Fruit fly (Drosophila melanogaster) whole organism, wandering third instar larva: ENCODE data around the gene Blimp-1.

ENCODE experiments used
- Abd-B ChIP-seq: fragments of >200 bp; optimal IDR thresholded peaks from 2 replicates; lab custom pipeline; 2017; ENCODE audit warnings: missing biosample characterization, missing genetic modification characterization
- CG9705 ChIP-seq: fragments of 200-800 bp; sonication (Bioruptor generic); optimal IDR thresholded peaks from 2 replicates; lab custom pipeline; 2018; ENCODE audit warnings: missing biosample characterization, mild to moderate bottlenecking, missing genetic modification characterization
- CrebA ChIP-seq: fragments of 200-800 bp; sonication (Bioruptor generic); optimal IDR thresholded peaks from 2 replicates; lab custom pipeline; 2016; ENCODE audit warnings: missing biosample characterization, mild to moderate bottlenecking, missing genetic modification characterization, borderline replicate concordance
- Dfd ChIP-seq: fragments of >200 bp; optimal IDR thresholded peaks from 2 replicates; lab custom pipeline; 2017; ENCODE audit warnings: missing biosample characterization, missing genetic modification characterization
- Dif ChIP-seq: fragments of 200-275, 200-300 bp; sonication (Bioruptor generic); optimal IDR thresholded peaks from 2 replicates; lab custom pipeline; 2018; ENCODE audit warnings: missing biosample characterization, missing genetic modification characterization; ENCODE audit not compliant: partially characterized antibody
- GATAd ChIP-seq: sonication (Bioruptor generic); optimal IDR thresholded peaks from 2 replicates; lab custom pipeline; 2016; ENCODE audit warnings: missing biosample characterization, missing genetic modification characterization
- HLH106 ChIP-seq: fragments of 200-800 bp; optimal IDR thresholded peaks from 3 replicates; lab custom pipeline; 2019; ENCODE audit warnings: missing biosample characterization, mild to moderate bottlenecking, missing genetic modification characterization, moderate library complexity
- Hnf4 ChIP-seq: fragments of 200-800 bp; sonication (Bioruptor generic); optimal IDR thresholded peaks from 2 replicates; lab custom pipeline; 2016; ENCODE audit warnings: missing biosample characterization, mild to moderate bottlenecking, missing genetic modification characterization
- Hr78 ChIP-seq: fragments of >200 bp; optimal IDR thresholded peaks from 2 replicates; lab custom pipeline; 2017; ENCODE audit warnings: missing biosample characterization, missing genetic modification characterization
- Myc ChIP-seq: fragments of >200 bp; optimal IDR thresholded peaks from 2 replicates; lab custom pipeline; 2017
- N ChIP-seq: fragments of >200 bp; optimal IDR thresholded peaks from 2 replicates; lab custom pipeline; 2018; ENCODE audit warnings: missing biosample characterization, missing external identifiers, missing genetic modification characterization
- Rel ChIP-seq, 2 experiments: fragments of 200-800 bp; sonication (Bioruptor generic) in 1 of 2; optimal IDR thresholded peaks; 2 replicates in 1 of 2; 3 replicates in 1 of 2; lab custom pipeline; 2016 to 2019; ENCODE audit warnings: mild to moderate bottlenecking in 2 of 2, missing biosample characterization in 2 of 2, missing genetic modification characterization in 2 of 2, moderate library complexity in 1 of 2
- Sp1 ChIP-seq: fragments of 200-800 bp; sonication (Bioruptor generic); optimal IDR thresholded peaks from 3 replicates; lab custom pipeline; 2019; ENCODE audit warnings: missing biosample characterization, mild to moderate bottlenecking, missing genetic modification characterization, moderate library complexity
- Vsx2 ChIP-seq: fragments of 200-300, 225-300 bp; sonication (Bioruptor generic); optimal IDR thresholded peaks from 2 replicates; lab custom pipeline; 2018; ENCODE audit warnings: missing biosample characterization, missing genetic modification characterization; ENCODE audit not compliant: partially characterized antibody
- br ChIP-seq: fragments of 200-800 bp; sonication (Bioruptor generic); optimal IDR thresholded peaks from 2 replicates; lab custom pipeline; 2016; ENCODE audit warnings: missing biosample characterization, missing genetic modification characterization
- brk ChIP-seq: fragments of 200-800 bp; sonication (Bioruptor generic); optimal IDR thresholded peaks from 2 replicates; lab custom pipeline; 2016; ENCODE audit warnings: missing biosample characterization, mild to moderate bottlenecking, missing genetic modification characterization
- dl ChIP-seq, 2 experiments: fragments of 175-275, 200-275 bp in 1 of 2; fragments of 200-275 bp in 1 of 2; sonication (Bioruptor generic); optimal IDR thresholded peaks; lab custom pipeline; 2018; ENCODE audit warnings: mild to moderate bottlenecking in 2 of 2, missing biosample characterization in 2 of 2, missing genetic modification characterization in 2 of 2, moderate library complexity in 2 of 2; ENCODE audit not compliant: partially characterized antibody in 2 of 2, insufficient read depth in 1 of 2
- dmrt93B ChIP-seq: fragments of 200-800 bp; sonication (Bioruptor generic); optimal IDR thresholded peaks from 2 replicates; lab custom pipeline; 2018; ENCODE audit warnings: missing biosample characterization, mild to moderate bottlenecking, missing genetic modification characterization
- dsf ChIP-seq: sonication (Bioruptor generic); optimal IDR thresholded peaks from 2 replicates; lab custom pipeline; 2016; ENCODE audit warnings: missing biosample characterization, missing genetic modification characterization, borderline replicate concordance
- ey ChIP-seq: fragments of 200-800 bp; sonication (Bioruptor generic); optimal IDR thresholded peaks from 2 replicates; lab custom pipeline; 2016; ENCODE audit warnings: missing biosample characterization, missing genetic modification characterization
- foxo ChIP-seq, 2 experiments: fragments of 200-800 bp; sonication (Bioruptor generic); optimal IDR thresholded peaks; 2 replicates in 1 of 2; 3 replicates in 1 of 2; lab custom pipeline; 2016 to 2017; ENCODE audit warnings: missing biosample characterization in 2 of 2, missing genetic modification characterization in 2 of 2
- fru ChIP-seq: fragments of 200-800 bp; sonication (Bioruptor generic); optimal IDR thresholded peaks from 3 replicates; lab custom pipeline; 2016; ENCODE audit warnings: missing biosample characterization, mild to moderate bottlenecking, missing genetic modification characterization
- h ChIP-seq: fragments of 200-800 bp; sonication (Bioruptor generic); optimal IDR thresholded peaks from 3 replicates; lab custom pipeline; 2016; ENCODE audit warnings: missing biosample characterization, mild to moderate bottlenecking, missing genetic modification characterization
- jim ChIP-seq: fragments of 175-275, 200-325 bp; sonication (Bioruptor generic); optimal IDR thresholded peaks from 2 replicates; lab custom pipeline; 2016; ENCODE audit warnings: missing biosample characterization, mild to moderate bottlenecking, missing genetic modification characterization
- lola ChIP-seq: fragments of >200 bp; optimal IDR thresholded peaks from 2 replicates; lab custom pipeline; 2017; ENCODE audit warnings: missing biosample characterization, missing genetic modification characterization
- pan ChIP-seq: fragments of >200 bp; optimal IDR thresholded peaks from 2 replicates; lab custom pipeline; 2017
- psq ChIP-seq: fragments of 200-800 bp; sonication (Bioruptor generic); optimal IDR thresholded peaks from 3 replicates; lab custom pipeline; 2017; ENCODE audit warnings: missing biosample characterization, mild to moderate bottlenecking, missing genetic modification characterization, moderate library complexity
- rgr ChIP-seq: fragments of 200-800 bp; sonication (Bioruptor generic); optimal IDR thresholded peaks from 3 replicates; lab custom pipeline; 2016; ENCODE audit warnings: missing biosample characterization, mild to moderate bottlenecking, missing genetic modification characterization
- sage ChIP-seq: fragments of 200-800 bp; sonication (Bioruptor generic); optimal IDR thresholded peaks from 2 replicates; lab custom pipeline; 2016; ENCODE audit warnings: missing biosample characterization, mild to moderate bottlenecking, missing genetic modification characterization
- sv ChIP-seq: fragments of 200-800 bp; sonication (Bioruptor generic); optimal IDR thresholded peaks from 3 replicates; lab custom pipeline; 2016; ENCODE audit warnings: missing biosample characterization, missing genetic modification characterization
- usp ChIP-seq: fragments of >200 bp; optimal IDR thresholded peaks from 2 replicates; lab custom pipeline; 2017; ENCODE audit warnings: missing biosample characterization, missing genetic modification characterization
- woc ChIP-seq: sonication (Bioruptor generic); optimal IDR thresholded peaks from 2 replicates; lab custom pipeline; 2016; ENCODE audit warnings: missing biosample characterization, mild to moderate bottlenecking, missing genetic modification characterization

Blimp-1 gene

DNA sequence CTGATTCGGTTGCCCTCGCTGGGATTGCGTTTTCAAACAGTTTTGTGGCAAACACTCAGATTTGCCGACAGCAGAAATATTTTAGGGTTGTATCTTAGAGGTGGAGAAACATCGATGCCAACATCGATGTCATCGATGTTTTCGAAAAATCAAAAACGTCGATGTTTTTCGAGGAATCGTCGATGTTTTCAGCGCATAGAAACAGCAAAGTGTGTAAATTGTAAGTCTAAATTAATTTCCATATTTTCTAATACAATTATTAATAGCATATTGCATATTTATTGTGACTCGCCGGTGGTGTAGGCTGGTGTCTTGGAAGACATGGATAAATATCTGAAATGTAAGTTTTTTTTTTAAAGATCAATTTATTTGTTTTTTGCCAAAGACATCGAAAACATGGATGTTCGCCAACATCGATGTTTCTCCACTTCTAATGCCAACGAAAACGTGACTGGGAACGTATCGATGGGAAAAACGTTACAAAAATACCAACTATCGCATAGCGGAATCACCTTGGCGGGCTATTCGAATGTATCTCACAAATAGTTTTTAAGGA is 26.8 kb upstream of the Blimp-1 start, which contains the start of gene TM9SF3:
TSS of gene TM9SF3 (minus strand) at position 120 of the 556 bp plus-strand sequence.
- no peak for TF ChIP-seq usp (GFP tag; lab: Kevin White, UChicago)
- TF ChIP-seq HLH106 (tag; lab: Kevin White, UChicago), result peak; percentile 17
- no peak for TF ChIP-seq rgr (GFP tag; lab: Kevin White, UChicago)
- peak; percentile 47 for TF ChIP-seq dsf (GFP tag; lab: Kevin White, UChicago)
- TF ChIP-seq psq (GFP tag; lab: Kevin White, UChicago), result peak; percentile 11
- TF ChIP-seq woc (GFP tag; lab: Kevin White, UChicago), result peak; percentile 56
- TF ChIP-seq Hr78 (GFP tag; lab: Kevin White, UChicago), result no peak
- no peak for TF ChIP-seq lola (GFP tag; lab: Kevin White, UChicago)
- no peak for TF ChIP-seq ey (GFP tag; lab: Kevin White, UChicago)
- TF ChIP-seq Rel (GFP tag; optimal IDR thresholded peaks at IDR 0.05; lab: Kevin White, UChicago), result no peak
- TF ChIP-seq Rel (tag; optimal IDR thresholded peaks at IDR 0.05; lab: Kevin White, UChicago), result no peak
- no peak for TF ChIP-seq brk (GFP tag; lab: Kevin White, UChicago)
- TF ChIP-seq sv, result no peak
- no peak for TF ChIP-seq h (GFP tag; lab: Kevin White, UChicago)
- no peak for TF ChIP-seq sage (GFP tag; lab: Kevin White, UChicago)
- TF ChIP-seq pan (lab: Kevin White, UChicago), result no peak
- no peak for TF ChIP-seq Dfd
- TF ChIP-seq fru (GFP tag; lab: Kevin White, UChicago), result peak; percentile 18
- TF ChIP-seq GATAd, result no peak
- TF ChIP-seq Abd-B, result no peak
- TF ChIP-seq br (GFP tag; lab: Kevin White, UChicago), result no peak
- TF ChIP-seq Hnf4 (GFP tag; lab: Kevin White, UChicago), result peak; percentile 20
- TF ChIP-seq foxo (GFP tag; optimal IDR thresholded peaks at IDR 0.05; lab: Kevin White, UChicago), result no peak

DNA sequence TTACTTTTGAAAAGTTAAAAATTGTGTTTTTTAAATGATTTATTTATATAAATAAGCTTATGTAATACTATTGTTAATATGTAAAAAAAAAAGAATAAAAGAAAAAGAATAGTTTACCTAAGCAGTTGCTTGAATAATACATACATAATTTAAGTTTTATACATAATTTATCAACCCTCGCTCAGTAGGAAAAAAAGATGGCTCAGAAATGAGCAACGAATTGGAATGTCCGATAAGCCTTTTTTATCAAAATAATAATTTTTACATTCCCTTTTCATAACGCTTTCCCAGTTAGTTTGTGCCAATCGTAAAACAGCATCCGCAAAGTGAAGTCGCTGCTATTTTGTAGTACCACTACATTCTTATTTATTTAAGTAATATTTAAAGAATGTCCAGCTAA is 26.3 kb upstream of the Blimp-1 start, which contains the start of gene mthl2:
TSS of gene mthl2 (plus strand) at position 301 of the 400 bp plus-strand sequence.
- TF ChIP-seq foxo (GFP tag; optimal IDR thresholded peaks at IDR 0.05; lab: Kevin White, UChicago) (no peak), Vsx2 (GFP tag; lab: Kevin White, UChicago) (no peak), Myc (lab: Kevin White, UChicago) (no peak), Sp1 (GFP tag; lab: Kevin White, UChicago) (no peak), CrebA (GFP tag; lab: Kevin White, UChicago) (no peak), dmrt93B (GFP tag; lab: Kevin White, UChicago) (no peak), GATAd (no peak), br (GFP tag; lab: Kevin White, UChicago) (no peak), Dif (GFP tag; lab: Kevin White, UChicago) (no peak), dl (GFP tag; optimal IDR thresholded peaks at IDR 0.05; lab: Kevin White, UChicago; ENCODE audit: insufficient read depth in 1 of 2, partially characterized antibody in 2 of 2) (no peak), Dfd (no peak), woc (GFP tag; lab: Kevin White, UChicago) (no peak), CG9705 (GFP tag; lab: Kevin White, UChicago) (no peak), jim (no peak), Rel (GFP tag; optimal IDR thresholded peaks at IDR 0.05; lab: Kevin White, UChicago) (no peak), Rel (tag; optimal IDR thresholded peaks at IDR 0.05; lab: Kevin White, UChicago) (no peak)

DNA sequence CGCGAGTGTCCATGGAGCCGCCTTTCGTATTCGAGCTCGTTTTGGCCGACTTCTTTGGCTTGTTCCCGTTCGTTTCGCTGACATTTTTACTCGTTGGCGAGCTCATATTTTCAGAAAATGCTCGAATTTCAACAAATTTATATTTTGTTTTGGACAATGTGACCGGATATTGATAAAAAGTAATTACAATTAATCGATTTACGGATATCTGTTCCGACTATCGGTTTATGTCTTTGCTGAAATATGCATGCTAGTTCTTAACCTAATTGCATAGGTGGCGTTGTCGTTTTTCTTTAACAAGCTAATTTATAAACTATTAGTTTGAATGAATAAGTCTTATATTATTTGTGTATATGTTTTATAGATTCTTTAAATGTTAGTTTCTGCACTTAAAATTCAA is 22.7 kb upstream of the Blimp-1 start, which contains the start of gene Eaf6:
TSS of gene Eaf6 (minus strand) at position 173 of the 400 bp plus-strand sequence.
- no peak for TF ChIP-seq CrebA (GFP tag; lab: Kevin White, UChicago)
- no peak for TF ChIP-seq foxo (GFP tag; optimal IDR thresholded peaks at IDR 0.05; lab: Kevin White, UChicago)
- TF ChIP-seq Vsx2 (GFP tag; lab: Kevin White, UChicago), result peak; percentile 92
- TF ChIP-seq usp (GFP tag; lab: Kevin White, UChicago), result no peak
- no peak for TF ChIP-seq Dfd
- no peak for TF ChIP-seq brk (GFP tag; lab: Kevin White, UChicago)
- no peak for TF ChIP-seq N (GFP tag; lab: Kevin White, UChicago)
- no peak for TF ChIP-seq h (GFP tag; lab: Kevin White, UChicago)
- peak; percentile 44 for TF ChIP-seq Myc (lab: Kevin White, UChicago)
- TF ChIP-seq, all 38 proteins: peak for 2
